Worm (Caenorhabditis elegans): ENCODE data around the gene dgn-3.
"Not testable (repeated sequence)": the region's sequence is repeated elsewhere in the genome, so short reads cannot be mapped to it uniquely, and the experiment has no call there.

Gene dgn-3

ce11 chrX:1748476-1748875 is 18.8 kb downstream of the dgn-3 start, which contains the start of gene Y75D11A.6:
Gene Y75D11A.6 (minus strand): TSS chrX:1748576.
- TF ChIP-seq zag-1, dmd-4, skn-1 (tag; optimal IDR thresholded peaks at IDR 0.05): not testable (repeated sequence)

- TF ChIP-seq nhr-11 (tag; optimal IDR thresholded peaks at IDR 0.05): no peak
- no peak for TF ChIP-seq nhr-25 (tag; optimal IDR thresholded peaks at IDR 0.05)
- TF ChIP-seq nhr-10 (tag; optimal IDR thresholded peaks at IDR 0.05): no peak
- no peak for TF ChIP-seq alr-1 (tag; optimal IDR thresholded peaks at IDR 0.05)
- TF ChIP-seq dmd-4 (tag; optimal IDR thresholded peaks at IDR 0.05): no peak
- no peak for TF ChIP-seq ztf-1 (GFP tag; conservative IDR thresholded peaks at IDR 0.05)
- TF ChIP-seq elt-1 (tag; optimal IDR thresholded peaks at IDR 0.05): no peak
- no peak for TF ChIP-seq nhr-21 (tag; optimal IDR thresholded peaks at IDR 0.05)
- TF ChIP-seq fos-1 (tag; optimal IDR thresholded peaks at IDR 0.05): no peak
- TF ChIP-seq sma-9 (GFP tag; optimal IDR thresholded peaks at IDR 0.05): no peak
- no peak for TF ChIP-seq sma-9 (tag; optimal IDR thresholded peaks at IDR 0.05)
- TF ChIP-seq unc-39 (tag; optimal IDR thresholded peaks at IDR 0.05): no peak
- no peak for TF ChIP-seq F13H6.1 (tag; optimal IDR thresholded peaks at IDR 0.05)
- TF ChIP-seq sma-3 (GFP tag; optimal IDR thresholded peaks at IDR 0.05): no peak
- no peak for TF ChIP-seq lsy-2 (tag; optimal IDR thresholded peaks at IDR 0.05)
- no peak for TF ChIP-seq sem-4 (tag; optimal IDR thresholded peaks at IDR 0.05)
- TF ChIP-seq peb-1 (tag; optimal IDR thresholded peaks at IDR 0.05): no peak
- no peak for TF ChIP-seq nhr-77 (tag; optimal IDR thresholded peaks at IDR 0.05)
- TF ChIP-seq gmeb-1 (tag; optimal IDR thresholded peaks at IDR 0.05): no peak
Observed at ce11 chrX:1769636-1770035, 40.0 kb downstream of the dgn-3 start.

ce11 chrX:1777988-1778387 is 48.3 kb downstream of the dgn-3 start, which contains the start of gene elc-2:
Gene elc-2 (minus strand): TSS chrX:1778088.
- TF ChIP-seq ztf-4 (tag; optimal IDR thresholded peaks at IDR 0.05): no peak
- TF ChIP-seq ceh-82 (tag; optimal IDR thresholded peaks at IDR 0.05): no peak
- TF ChIP-seq sma-9 (GFP tag; optimal IDR thresholded peaks at IDR 0.05): no peak
- no peak for TF ChIP-seq sma-9 (tag; optimal IDR thresholded peaks at IDR 0.05)
- no peak for TF ChIP-seq nhr-12 (tag; optimal IDR thresholded peaks at IDR 0.05)
- no peak for TF ChIP-seq unc-39 (tag; optimal IDR thresholded peaks at IDR 0.05)
- TF ChIP-seq ztf-1 (GFP tag; conservative IDR thresholded peaks at IDR 0.05): no peak
- no peak for TF ChIP-seq aly-2 (tag; optimal IDR thresholded peaks at IDR 0.05)
- TF ChIP-seq nhr-10 (tag; optimal IDR thresholded peaks at IDR 0.05): no peak
- TF ChIP-seq elt-3 (tag; optimal IDR thresholded peaks at IDR 0.05): no peak
- TF ChIP-seq Y55F3AM.14 (GFP tag; optimal IDR thresholded peaks at IDR 0.05): no peak
- TF ChIP-seq alr-1 (tag; optimal IDR thresholded peaks at IDR 0.05): no peak
- no peak for TF ChIP-seq blmp-1 (tag; optimal IDR thresholded peaks at IDR 0.05; ENCODE audit: insufficient read depth)
- TF ChIP-seq ZK546.5 (tag; optimal IDR thresholded peaks at IDR 0.05): no peak
- no peak for TF ChIP-seq nhr-77 (tag; optimal IDR thresholded peaks at IDR 0.05)
- no peak for TF ChIP-seq R02D3.7 (tag; optimal IDR thresholded peaks at IDR 0.05)
- TF ChIP-seq elt-1 (tag; optimal IDR thresholded peaks at IDR 0.05): no peak
- TF ChIP-seq sma-3 (GFP tag; optimal IDR thresholded peaks at IDR 0.05): no peak
- no peak for TF ChIP-seq nhr-21 (tag; optimal IDR thresholded peaks at IDR 0.05)
- TF ChIP-seq ztf-11 (tag; optimal IDR thresholded peaks at IDR 0.05): no peak

Data from whole organism, L2 larva.